Fruit fly (Drosophila melanogaster) whole organism, embryonic: ENCODE results near the gene Or22b.

Experiments used
- Bdp1 ChIP-seq: fragments of 200-800 bp; sonication (Bioruptor generic); optimal IDR thresholded peaks from 3 replicates; lab custom pipeline; 2016; ENCODE audit warnings: missing biosample characterization, missing genetic modification characterization
- Bteb2 ChIP-seq: fragments of 200-800 bp; sonication (Bioruptor generic); optimal IDR thresholded peaks from 2 replicates; lab custom pipeline; 2016; ENCODE audit warnings: missing biosample characterization, missing genetic modification characterization
- CG10209 ChIP-seq: fragments of 200-800 bp; sonication (Bioruptor generic); optimal IDR thresholded peaks from 3 replicates; lab custom pipeline; 2017; ENCODE audit warnings: missing biosample characterization, mild to moderate bottlenecking, missing genetic modification characterization, missing genetic modification reagents
- CG11695 ChIP-seq: fragments of 200-800 bp; sonication (Bioruptor generic); IDR thresholded peaks from 3 replicates; pipeline ENCODE4 v1.3.6; 2022; ENCODE audit warnings: missing biosample characterization, missing genetic modification characterization
- CG12104 ChIP-seq: fragments of 200-800 bp; sonication (Bioruptor generic); optimal IDR thresholded peaks from 3 replicates; lab custom pipeline; 2016; ENCODE audit warnings: missing biosample characterization, missing genetic modification characterization
- CG13123 ChIP-seq: fragments of 200-800 bp; sonication (Bioruptor generic); optimal IDR thresholded peaks from 2 replicates; lab custom pipeline; 2016; ENCODE audit warnings: missing biosample characterization, missing genetic modification characterization
- CG14710 ChIP-seq: fragments of 200-800 bp; sonication (Bioruptor generic); optimal IDR thresholded peaks from 3 replicates; lab custom pipeline; 2019; ENCODE audit warnings: missing biosample characterization, mild to moderate bottlenecking, missing genetic modification characterization, moderate library complexity
- CG1529 ChIP-seq: fragments of 200-800 bp; sonication (Bioruptor generic); optimal IDR thresholded peaks from 3 replicates; lab custom pipeline; 2018; ENCODE audit warnings: missing biosample characterization, missing genetic modification characterization
- CG16813 ChIP-seq: fragments of 200-800 bp; sonication (Bioruptor generic); IDR thresholded peaks from 3 replicates; pipeline ENCODE4 v1.3.6; 2022; ENCODE audit warnings: missing biosample characterization, missing genetic modification characterization; ENCODE audit not compliant: partially characterized antibody
- CG17359 ChIP-seq: fragments of 200-800 bp; sonication (Bioruptor generic); optimal IDR thresholded peaks from 3 replicates; lab custom pipeline; 2018; ENCODE audit warnings: missing biosample characterization, mild to moderate bottlenecking, missing genetic modification characterization, moderate library complexity
- CG34376 ChIP-seq: fragments of 200-800 bp; sonication (Bioruptor generic); optimal IDR thresholded peaks from 2 replicates; lab custom pipeline; 2018; ENCODE audit warnings: missing biosample characterization, mild to moderate bottlenecking, missing genetic modification characterization
- CG3726 ChIP-seq: fragments of 200-800 bp; sonication (Bioruptor generic); IDR thresholded peaks from 3 replicates; pipeline ENCODE4, ENCODE4 v1.3.6; 2022; ENCODE audit warnings: missing biosample characterization, missing genetic modification characterization
- CG3847 ChIP-seq: fragments of 200-800 bp; sonication (Bioruptor generic); IDR thresholded peaks from 2 replicates; pipeline ENCODE4 v1.3.6; 2022; ENCODE audit warnings: missing biosample characterization, missing genetic modification characterization
- CG4820 ChIP-seq: fragments of 200-800 bp; sonication (Bioruptor generic); optimal IDR thresholded peaks from 3 replicates; lab custom pipeline; 2016; ENCODE audit warnings: missing biosample characterization, missing genetic modification characterization
- CG4854 ChIP-seq: fragments of 200-800 bp; sonication (Bioruptor generic); optimal IDR thresholded peaks from 2 replicates; lab custom pipeline; 2016; ENCODE audit warnings: missing biosample characterization, missing genetic modification characterization, inconsistent platforms
- CG6654 ChIP-seq: fragments of 200-800 bp; sonication (Bioruptor generic); optimal IDR thresholded peaks from 2 replicates; lab custom pipeline; 2017; ENCODE audit warnings: missing biosample characterization, mild to moderate bottlenecking, missing genetic modification characterization
- CG7987 ChIP-seq: fragments of 200-800 bp; sonication (Bioruptor generic); optimal IDR thresholded peaks from 2 replicates; lab custom pipeline; 2018; ENCODE audit warnings: missing biosample characterization, mild to moderate bottlenecking, missing genetic modification characterization, moderate library complexity
- CG8359 ChIP-seq: fragments of 200-800 bp; sonication (Bioruptor generic); optimal IDR thresholded peaks from 2 replicates; lab custom pipeline; 2017; ENCODE audit warnings: missing biosample characterization, mild to moderate bottlenecking, missing genetic modification characterization, borderline replicate concordance
- CG9797 ChIP-seq: fragments of 200-800 bp; sonication (Bioruptor generic); optimal IDR thresholded peaks from 3 replicates; lab custom pipeline; 2018; ENCODE audit warnings: missing biosample characterization, mild to moderate bottlenecking, missing genetic modification characterization
- CkIIα-i1 ChIP-seq: fragments of 200-800 bp; sonication (Bioruptor generic); IDR thresholded peaks from 2 replicates; pipeline ENCODE4 v1.3.6; 2022; ENCODE audit warnings: missing biosample characterization, missing genetic modification characterization
- CoRest ChIP-seq: fragments of 200-800 bp; sonication (Bioruptor generic); optimal IDR thresholded peaks from 3 replicates; lab custom pipeline; 2018; ENCODE audit warnings: missing biosample characterization, mild to moderate bottlenecking, missing genetic modification characterization, moderate library complexity
- D19A ChIP-seq: fragments of 200-800 bp; optimal IDR thresholded peaks from 3 replicates; lab custom pipeline; 2019; ENCODE audit warnings: missing biosample characterization, mild to moderate bottlenecking, missing genetic modification characterization, moderate library complexity
- Dek ChIP-seq: fragments of 200-800 bp; sonication (Bioruptor generic); optimal IDR thresholded peaks from 3 replicates; lab custom pipeline; 2019; ENCODE audit warnings: missing biosample characterization, mild to moderate bottlenecking, missing genetic modification characterization, moderate library complexity
- Drgx ChIP-seq: fragments of 200-800 bp; sonication (Bioruptor generic); IDR thresholded peaks from 2 replicates; pipeline ENCODE4 v1.3.6; 2022; ENCODE audit warnings: missing biosample characterization, missing genetic modification characterization
- GATAe ChIP-seq: fragments of 200-800 bp; sonication (Bioruptor generic); conservative IDR thresholded peaks from 2 replicates; pipeline ENCODE4 v1.3.6; 2022; ENCODE audit warnings: missing biosample characterization, missing genetic modification characterization
- Jarid2 ChIP-seq: fragments of 200-800 bp; sonication (Bioruptor generic); optimal IDR thresholded peaks from 3 replicates; lab custom pipeline; 2017; ENCODE audit warnings: mild to moderate bottlenecking, missing biosample characterization, missing genetic modification reagents, missing genetic modification characterization
- Mes4 ChIP-seq: fragments of 200-800 bp; sonication (Bioruptor generic); optimal IDR thresholded peaks from 2 replicates; lab custom pipeline; 2016; ENCODE audit warnings: missing biosample characterization, missing genetic modification characterization
- Myb ChIP-seq: fragments of 200-800 bp; sonication (Bioruptor generic); optimal IDR thresholded peaks from 2 replicates; lab custom pipeline; 2016; ENCODE audit warnings: missing biosample characterization, missing genetic modification characterization
- Neu2 ChIP-seq: fragments of 200-800 bp; sonication (Bioruptor generic); optimal IDR thresholded peaks from 3 replicates; lab custom pipeline; 2016; ENCODE audit warnings: missing biosample characterization, missing genetic modification characterization, borderline replicate concordance
- Side ChIP-seq: fragments of 200-800 bp; sonication (Bioruptor generic); optimal IDR thresholded peaks from 2 replicates; lab custom pipeline; 2016; ENCODE audit warnings: missing biosample characterization, missing genetic modification characterization
- al ChIP-seq: fragments of 200-800 bp; sonication (Bioruptor generic); IDR thresholded peaks from 2 replicates; pipeline ENCODE4 v1.3.6; 2022; ENCODE audit warnings: missing biosample characterization, missing genetic modification characterization
- cad ChIP-seq: fragments of >200 bp; optimal IDR thresholded peaks from 2 replicates; lab custom pipeline; 2017; ENCODE audit warnings: missing biosample characterization, missing genetic modification characterization
- chif ChIP-seq, 2 experiments: fragments of 200-800 bp; sonication (Bioruptor generic); optimal IDR thresholded peaks; 3 replicates each; lab custom pipeline; 2016; ENCODE audit warnings: missing biosample characterization in 2 of 2, missing genetic modification characterization in 2 of 2
- dati ChIP-seq: fragments of 200-800 bp; sonication (Bioruptor generic); IDR thresholded peaks from 2 replicates; pipeline ENCODE4 v1.3.6; 2022; ENCODE audit warnings: missing biosample characterization, missing genetic modification characterization
- exex ChIP-seq: fragments of 200-800 bp; sonication (Bioruptor generic); optimal IDR thresholded peaks from 4 replicates; lab custom pipeline; 2018; ENCODE audit warnings: missing biosample characterization, mild to moderate bottlenecking, missing genetic modification characterization, moderate library complexity
- fd96Cb ChIP-seq: fragments of 200-800 bp; sonication (Bioruptor generic); optimal IDR thresholded peaks from 2 replicates; lab custom pipeline; 2018; ENCODE audit warnings: missing biosample characterization, mild to moderate bottlenecking, missing genetic modification characterization, moderate library complexity
- gcm ChIP-seq: fragments of 200-800 bp; sonication (Bioruptor generic); optimal IDR thresholded peaks from 2 replicates; lab custom pipeline; 2019; ENCODE audit warnings: missing biosample characterization, mild to moderate bottlenecking, missing genetic modification characterization, moderate library complexity
- grn ChIP-seq: fragments of 200-800 bp; sonication (Bioruptor generic); optimal IDR thresholded peaks from 3 replicates; lab custom pipeline; 2017; ENCODE audit warnings: missing biosample characterization, missing genetic modification characterization
- gro ChIP-seq: fragments of 200-800 bp; sonication (Bioruptor generic); optimal IDR thresholded peaks from 2 replicates; lab custom pipeline; 2016; ENCODE audit warnings: missing biosample characterization, missing genetic modification characterization
- gt ChIP-seq: fragments of 200-800 bp; sonication (Bioruptor generic); IDR thresholded peaks from 2 replicates; pipeline ENCODE4 v1.3.6; 2022; ENCODE audit warnings: missing biosample characterization, missing genetic modification characterization
- hbn ChIP-seq: fragments of 200-800 bp; sonication (Bioruptor generic); IDR thresholded peaks from 2 replicates; pipeline ENCODE4 v1.3.6; 2022; ENCODE audit warnings: missing biosample characterization, missing genetic modification characterization; ENCODE audit not compliant: partially characterized antibody
- jigr1 ChIP-seq: fragments of 200-800 bp; sonication (Bioruptor generic); IDR thresholded peaks from 3 replicates; pipeline ENCODE4 v1.3.6; 2022; ENCODE audit warnings: missing biosample characterization, missing genetic modification characterization
- mirr ChIP-seq: fragments of 200-800 bp; sonication (Bioruptor generic); optimal IDR thresholded peaks from 3 replicates; lab custom pipeline; 2018; ENCODE audit warnings: missing biosample characterization, mild to moderate bottlenecking, missing genetic modification characterization
- sd ChIP-seq: fragments of 200-800 bp; sonication (Bioruptor generic); optimal IDR thresholded peaks from 3 replicates; lab custom pipeline; 2018; ENCODE audit warnings: missing biosample characterization, mild to moderate bottlenecking, missing genetic modification characterization, moderate library complexity
- shn ChIP-seq: fragments of 200-800 bp; sonication (Bioruptor generic); optimal IDR thresholded peaks from 3 replicates; lab custom pipeline; 2016; ENCODE audit warnings: missing biosample characterization, missing genetic modification characterization
- slbo ChIP-seq: fragments of 200-800 bp; sonication (Bioruptor generic); IDR thresholded peaks from 2 replicates; pipeline ENCODE4 v1.3.6; 2022; ENCODE audit warnings: missing biosample characterization, missing genetic modification characterization
- sob ChIP-seq: fragments of 200-800 bp; sonication (Bioruptor generic); IDR thresholded peaks from 2 replicates; pipeline ENCODE4 v1.3.6; 2022; ENCODE audit warnings: missing biosample characterization, missing genetic modification characterization
- tio ChIP-seq: fragments of 200-800 bp; sonication (Bioruptor generic); optimal IDR thresholded peaks from 2 replicates; lab custom pipeline; 2017; ENCODE audit warnings: missing biosample characterization, missing genetic modification characterization, inconsistent platforms
- trem ChIP-seq: fragments of 200-800 bp; optimal IDR thresholded peaks from 3 replicates; lab custom pipeline; 2019; ENCODE audit warnings: missing biosample characterization, mild to moderate bottlenecking, missing genetic modification characterization, moderate library complexity
- vnd ChIP-seq: fragments of 200-800 bp; sonication (Bioruptor generic); IDR thresholded peaks from 3 replicates; pipeline ENCODE4 v1.3.6; 2022; ENCODE audit warnings: missing biosample characterization, missing genetic modification characterization; ENCODE audit not compliant: partially characterized antibody

Gene Or22b

DNA sequence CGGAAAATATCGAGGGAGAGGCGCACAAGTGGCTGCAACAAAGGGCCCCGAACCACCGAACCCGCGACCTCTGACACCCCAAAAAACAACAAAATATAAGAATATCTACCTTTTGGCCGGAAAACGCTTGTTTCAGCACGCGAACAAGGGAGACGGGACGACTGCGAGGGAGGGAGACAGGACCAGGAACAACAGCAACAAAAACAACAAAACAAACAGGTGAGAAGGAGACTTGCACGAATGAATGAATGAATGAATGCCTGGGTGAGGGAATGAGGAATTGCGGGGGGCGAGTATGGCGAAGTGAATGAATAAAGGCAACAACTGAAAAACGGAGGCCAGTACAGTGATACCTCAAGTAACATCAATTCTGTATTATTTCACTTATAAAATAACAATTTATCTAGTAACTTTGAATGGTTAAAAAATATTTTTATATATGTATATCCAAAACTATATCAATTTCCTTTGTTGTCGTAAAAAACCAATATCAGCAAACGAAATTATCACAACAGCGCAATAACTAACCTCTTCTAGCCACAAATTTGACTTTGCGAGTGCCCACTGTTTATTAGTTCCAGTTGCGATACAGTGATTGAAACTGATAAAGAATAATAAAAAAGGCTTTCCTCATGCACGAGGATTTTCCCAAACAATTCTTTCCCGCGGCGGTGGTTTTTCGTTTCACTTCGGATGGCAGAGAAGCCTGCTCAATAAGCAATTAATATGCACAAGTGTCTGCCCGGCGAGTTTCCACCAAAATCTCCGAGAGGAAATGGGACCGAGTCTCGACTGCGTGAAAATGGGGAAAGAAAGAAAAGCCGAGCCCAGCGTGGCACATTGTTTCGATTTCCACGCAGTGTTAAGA lies 34.4 kb downstream of the Or22b start (continued):
- TF ChIP-seq CG7987 (GFP tag; lab: Kevin White, UChicago) (no peak), vnd (GFP tag; lab: Robert Waterston, UW) (no peak), fd96Cb (tag; lab: Kevin White, UChicago) (peak; percentile 21), al (GFP tag; lab: Robert Waterston, UW) (no peak), cad (GFP tag; lab: Kevin White, UChicago) (no peak), D19A (tag; lab: Kevin White, UChicago) (peak; percentile 27), Bteb2 (no peak), sd (tag; lab: Kevin White, UChicago) (no peak), CoRest (peak; percentile 25), CG3726 (GFP tag; lab: Robert Waterston, UW) (no peak), Side (GFP tag; lab: Kevin White, UChicago) (no peak), CG11695 (GFP tag; lab: Robert Waterston, UW) (no peak), Neu2 (GFP tag; lab: Kevin White, UChicago) (no peak), CG6654 (GFP tag; lab: Kevin White, UChicago) (no peak), CG1529 (GFP tag; lab: Kevin White, UChicago) (no peak), sob (no peak), gro (GFP tag; lab: Kevin White, UChicago) (no peak), Myb (GFP tag; lab: Kevin White, UChicago) (no peak), CG4820 (GFP tag; lab: Kevin White, UChicago) (no peak), CG16813 (no peak), CG34376 (GFP tag; lab: Kevin White, UChicago) (no peak), CG3847 (GFP tag; lab: Robert Waterston, UW) (no peak), CG9797 (GFP tag; lab: Kevin White, UChicago) (no peak), CG13123 (no peak), Dek (tag; lab: Kevin White, UChicago) (no peak), Mes4 (GFP tag; lab: Kevin White, UChicago) (no peak), dati (GFP tag; lab: Robert Waterston, UW) (no peak), trem (tag; lab: Kevin White, UChicago) (no peak), Jarid2 (GFP tag; lab: Kevin White, UChicago) (no peak), CG17359 (no peak), exex (no peak), CG4854 (GFP tag; lab: Kevin White, UChicago) (no peak), CG12104 (GFP tag; lab: Kevin White, UChicago) (no peak), CG10209 (GFP tag; lab: Kevin White, UChicago) (no peak), tio (GFP tag; lab: Kevin White, UChicago) (peak; percentile 10), jigr1 (GFP tag; lab: Robert Waterston, UW) (no peak), CkIIα-i1 (GFP tag; lab: Robert Waterston, UW) (no peak), shn (GFP tag; lab: Kevin White, UChicago) (no peak), gcm (GFP tag; lab: Kevin White, UChicago) (no peak), CG14710 (peak; percentile 33), Drgx (GFP tag; lab: Robert Waterston, UW) (no peak), chif (GFP tag; optimal IDR thresholded peaks at IDR 0.05; lab: Kevin White, UChicago) (no peak), gt (no peak), Bdp1 (GFP tag; lab: Kevin White, UChicago) (no peak), slbo (GFP tag; lab: Robert Waterston, UW) (no peak), hbn (GFP tag; lab: Robert Waterston, UW) (no peak), grn (GFP tag; lab: Kevin White, UChicago) (peak; percentile 27), CG8359 (no peak), mirr (no peak), GATAe (GFP tag; lab: Robert Waterston, UW) (no peak)
